Fruit fly (Drosophila melanogaster) whole organism, embryonic: ENCODE results near the gene mAcon1.

ENCODE experiments used
- CG10959 ChIP-seq: fragments of 200-800 bp; sonication (Bioruptor generic); IDR thresholded peaks from 2 replicates; pipeline ENCODE4 v1.3.6; 2022; ENCODE audit warnings: missing biosample characterization, missing genetic modification characterization
- CG11504 ChIP-seq: fragments of 200-800 bp; sonication (Bioruptor generic); optimal IDR thresholded peaks from 3 replicates; lab custom pipeline; 2019; ENCODE audit warnings: missing biosample characterization, mild to moderate bottlenecking, missing genetic modification characterization, moderate library complexity
- CG12942 ChIP-seq: fragments of 200-800 bp; sonication (Bioruptor generic); optimal IDR thresholded peaks from 3 replicates; lab custom pipeline; 2016; ENCODE audit warnings: missing biosample characterization, missing genetic modification characterization
- CG14441 ChIP-seq: fragments of 200-800 bp; sonication (Bioruptor generic); IDR thresholded peaks from 2 replicates; pipeline ENCODE4 v1.3.6; 2022; ENCODE audit warnings: missing biosample characterization, missing genetic modification characterization
- CG14710 ChIP-seq: fragments of 200-800 bp; sonication (Bioruptor generic); optimal IDR thresholded peaks from 3 replicates; lab custom pipeline; 2019; ENCODE audit warnings: missing biosample characterization, mild to moderate bottlenecking, missing genetic modification characterization, moderate library complexity
- CG17186 ChIP-seq: fragments of 200-800 bp; sonication (Bioruptor generic); optimal IDR thresholded peaks from 3 replicates; lab custom pipeline; 2017; ENCODE audit warnings: missing biosample characterization, missing genetic modification reagents, missing genetic modification characterization
- CG17385 ChIP-seq: fragments of 200-800 bp; sonication (Bioruptor generic); optimal IDR thresholded peaks from 3 replicates; lab custom pipeline; 2018; ENCODE audit warnings: missing biosample characterization, mild to moderate bottlenecking, missing genetic modification characterization
- CG17612 ChIP-seq: fragments of 200-800 bp; sonication (Bioruptor generic); IDR thresholded peaks from 2 replicates; pipeline ENCODE4 v1.3.6; 2022; ENCODE audit warnings: missing biosample characterization, missing genetic modification characterization
- CG30020 ChIP-seq: fragments of 200-800 bp; optimal IDR thresholded peaks from 2 replicates; lab custom pipeline; 2019; ENCODE audit warnings: missing biosample characterization, mild to moderate bottlenecking, missing genetic modification characterization, moderate library complexity
- CG30431 ChIP-seq: fragments of 200-800 bp; sonication (Bioruptor generic); optimal IDR thresholded peaks from 2 replicates; lab custom pipeline; 2017; ENCODE audit warnings: missing biosample characterization, missing genetic modification characterization
- CG34422 ChIP-seq: fragments of 200-800 bp; sonication (Bioruptor generic); IDR thresholded peaks from 3 replicates; pipeline ENCODE4 v1.3.6; 2022; ENCODE audit warnings: missing biosample characterization, missing genetic modification characterization
- CG3838 ChIP-seq: fragments of 200-800 bp; sonication (Bioruptor generic); optimal IDR thresholded peaks from 3 replicates; lab custom pipeline; 2016; ENCODE audit warnings: missing biosample characterization, missing genetic modification characterization
- CG3995 ChIP-seq: fragments of 200-800 bp; sonication (Bioruptor generic); optimal IDR thresholded peaks from 3 replicates; lab custom pipeline; 2016; ENCODE audit warnings: missing biosample characterization, missing genetic modification characterization
- CG6254 ChIP-seq: fragments of 200-800 bp; sonication (Bioruptor generic); optimal IDR thresholded peaks from 3 replicates; lab custom pipeline; 2017; ENCODE audit warnings: mild to moderate bottlenecking, missing biosample characterization, missing genetic modification reagents, missing genetic modification characterization
- CG7556 ChIP-seq: fragments of 200-800 bp; sonication (Bioruptor generic); optimal IDR thresholded peaks from 2 replicates; lab custom pipeline; 2017; ENCODE audit warnings: missing biosample characterization, mild to moderate bottlenecking, missing genetic modification characterization
- CG7963 ChIP-seq: fragments of 200-800 bp; sonication (Bioruptor generic); IDR thresholded peaks from 3 replicates; pipeline ENCODE4 v1.3.6; 2022; ENCODE audit warnings: missing biosample characterization, missing genetic modification characterization; ENCODE audit not compliant: partially characterized antibody
- CG8478 ChIP-seq: fragments of >200 bp; optimal IDR thresholded peaks from 2 replicates; lab custom pipeline; 2018
- CG8765 ChIP-seq: fragments of 200-800 bp; sonication (Bioruptor generic); IDR thresholded peaks from 2 replicates; pipeline ENCODE4 v1.3.6; 2022; ENCODE audit warnings: missing biosample characterization, missing genetic modification characterization
- CG9817 ChIP-seq: fragments of 200-800 bp; sonication (Bioruptor generic); optimal IDR thresholded peaks from 2 replicates; lab custom pipeline; 2018; ENCODE audit warnings: missing biosample characterization, mild to moderate bottlenecking, missing genetic modification characterization, moderate library complexity
- CHES-1-like ChIP-seq: fragments of 200-800 bp; sonication (Bioruptor generic); optimal IDR thresholded peaks from 2 replicates; lab custom pipeline; 2016; ENCODE audit warnings: missing biosample characterization, missing genetic modification characterization
- CoRest ChIP-seq: fragments of 200-800 bp; sonication (Bioruptor generic); optimal IDR thresholded peaks from 3 replicates; lab custom pipeline; 2018; ENCODE audit warnings: missing biosample characterization, mild to moderate bottlenecking, missing genetic modification characterization, moderate library complexity
- Fer2 ChIP-seq: fragments of 200-800 bp; sonication (Bioruptor generic); optimal IDR thresholded peaks from 2 replicates; lab custom pipeline; 2018; ENCODE audit warnings: missing biosample characterization, mild to moderate bottlenecking, missing genetic modification characterization, moderate library complexity
- HmgD ChIP-seq: fragments of 200-800 bp; sonication (Bioruptor generic); optimal IDR thresholded peaks from 3 replicates; lab custom pipeline; 2016; ENCODE audit warnings: missing biosample characterization, missing genetic modification characterization
- Lhr ChIP-seq: fragments of 200-800 bp; sonication (Bioruptor generic); optimal IDR thresholded peaks from 3 replicates; lab custom pipeline; 2017; ENCODE audit warnings: mild to moderate bottlenecking, missing biosample characterization, missing genetic modification reagents, missing genetic modification characterization
- MBD-R2 ChIP-seq: fragments of 200-800 bp; sonication (Bioruptor generic); IDR thresholded peaks from 2 replicates; pipeline ENCODE4 v1.3.6; 2022; ENCODE audit warnings: missing biosample characterization, missing genetic modification characterization
- MTF-1 ChIP-seq: fragments of 200-800 bp; sonication (Bioruptor generic); optimal IDR thresholded peaks from 2 replicates; lab custom pipeline; 2018; ENCODE audit warnings: missing biosample characterization, mild to moderate bottlenecking, missing genetic modification characterization, borderline replicate concordance
- Neu2 ChIP-seq: fragments of 200-800 bp; sonication (Bioruptor generic); optimal IDR thresholded peaks from 3 replicates; lab custom pipeline; 2016; ENCODE audit warnings: missing biosample characterization, missing genetic modification characterization, borderline replicate concordance
- Oli ChIP-seq: fragments of 200-800 bp; sonication (Bioruptor generic); optimal IDR thresholded peaks from 2 replicates; lab custom pipeline; 2018; ENCODE audit warnings: missing biosample characterization, mild to moderate bottlenecking, missing genetic modification characterization, moderate library complexity
- Sin3A ChIP-seq: fragments of >200 bp; optimal IDR thresholded peaks from 2 replicates; lab custom pipeline; 2018
- Sox102F ChIP-seq: fragments of 200-800 bp; sonication (Bioruptor generic); optimal IDR thresholded peaks from 2 replicates; lab custom pipeline; 2018; ENCODE audit warnings: missing biosample characterization, mild to moderate bottlenecking, missing genetic modification characterization, moderate library complexity
- Spps ChIP-seq: fragments of 200-800 bp; sonication (Bioruptor generic); optimal IDR thresholded peaks from 2 replicates; lab custom pipeline; 2018; ENCODE audit warnings: missing biosample characterization, mild to moderate bottlenecking, missing genetic modification characterization
- Tbp ChIP-seq: fragments of >200 bp; optimal IDR thresholded peaks from 2 replicates; lab custom pipeline; 2018; ENCODE audit warnings: missing biosample characterization, missing genetic modification characterization
- abd-A ChIP-seq: fragments of 200-800 bp; sonication (Bioruptor generic); optimal IDR thresholded peaks from 3 replicates; lab custom pipeline; 2019; ENCODE audit warnings: missing biosample characterization, mild to moderate bottlenecking, missing genetic modification characterization, moderate library complexity
- az2 ChIP-seq: fragments of 200-800 bp; sonication (Bioruptor generic); optimal IDR thresholded peaks from 3 replicates; lab custom pipeline; 2016; ENCODE audit warnings: missing biosample characterization, missing genetic modification characterization
- chm ChIP-seq: fragments of 200-800 bp; sonication (Bioruptor generic); IDR thresholded peaks from 2 replicates; pipeline ENCODE4 v1.3.6; 2022; ENCODE audit warnings: missing biosample characterization, missing genetic modification characterization
- crol ChIP-seq: fragments of 200-800 bp; sonication (Bioruptor generic); IDR thresholded peaks from 2 replicates; pipeline ENCODE4 v1.3.6; 2022; ENCODE audit warnings: missing biosample characterization, missing genetic modification characterization
- cwo ChIP-seq: fragments of 200-800 bp; sonication (Bioruptor generic); optimal IDR thresholded peaks from 3 replicates; lab custom pipeline; 2017; ENCODE audit warnings: missing biosample characterization, missing genetic modification characterization, mild to moderate bottlenecking, moderate library complexity, missing genetic modification reagents
- dmrt99B ChIP-seq: fragments of 200-800 bp; sonication (Bioruptor generic); optimal IDR thresholded peaks from 2 replicates; lab custom pipeline; 2018; ENCODE audit warnings: missing biosample characterization, mild to moderate bottlenecking, missing genetic modification characterization, moderate library complexity
- dysf ChIP-seq: fragments of 200-800 bp; sonication (Bioruptor generic); IDR thresholded peaks from 3 replicates; pipeline ENCODE4 v1.3.6; 2022; ENCODE audit warnings: missing biosample characterization, missing genetic modification characterization
- ftz-f1 ChIP-seq: fragments of 200-800 bp; sonication (Bioruptor generic); optimal IDR thresholded peaks from 2 replicates; lab custom pipeline; 2016; ENCODE audit warnings: missing biosample characterization, missing genetic modification characterization
- fu2 ChIP-seq: fragments of 200-800 bp; sonication (Bioruptor generic); optimal IDR thresholded peaks from 2 replicates; lab custom pipeline; 2016; ENCODE audit warnings: missing biosample characterization, missing genetic modification characterization
- gro ChIP-seq: fragments of 200-800 bp; sonication (Bioruptor generic); optimal IDR thresholded peaks from 2 replicates; lab custom pipeline; 2016; ENCODE audit warnings: missing biosample characterization, missing genetic modification characterization
- gsb ChIP-seq: fragments of 200-800 bp; sonication (Bioruptor generic); IDR thresholded peaks from 2 replicates; pipeline ENCODE4 v1.3.6; 2022; ENCODE audit warnings: missing biosample characterization, missing genetic modification characterization
- gt ChIP-seq: fragments of 200-800 bp; sonication (Bioruptor generic); IDR thresholded peaks from 2 replicates; pipeline ENCODE4 v1.3.6; 2022; ENCODE audit warnings: missing biosample characterization, missing genetic modification characterization
- phol ChIP-seq: fragments of 200-800 bp; sonication (Bioruptor generic); optimal IDR thresholded peaks from 3 replicates; lab custom pipeline; 2018; ENCODE audit warnings: missing biosample characterization, mild to moderate bottlenecking, missing genetic modification characterization, moderate library complexity
- pita ChIP-seq: fragments of 200-800 bp; sonication (Bioruptor generic); optimal IDR thresholded peaks from 2 replicates; lab custom pipeline; 2017; ENCODE audit warnings: missing biosample characterization, mild to moderate bottlenecking, missing genetic modification characterization
- psq ChIP-seq: fragments of 200-800 bp; sonication (Bioruptor generic); optimal IDR thresholded peaks from 2 replicates; lab custom pipeline; 2017; ENCODE audit warnings: missing biosample characterization, missing genetic modification characterization
- ro ChIP-seq: fragments of 200-800 bp; sonication (Bioruptor generic); IDR thresholded peaks from 2 replicates; pipeline ENCODE4 v1.3.6; 2022; ENCODE audit warnings: missing biosample characterization, missing genetic modification characterization
- salm ChIP-seq: fragments of 200-800 bp; sonication (Bioruptor generic); optimal IDR thresholded peaks from 2 replicates; lab custom pipeline; 2018; ENCODE audit warnings: missing biosample characterization, mild to moderate bottlenecking, missing genetic modification characterization
- schlank ChIP-seq: fragments of 200-800 bp; sonication (Bioruptor generic); optimal IDR thresholded peaks from 2 replicates; lab custom pipeline; 2018; ENCODE audit warnings: missing biosample characterization, mild to moderate bottlenecking, missing genetic modification characterization
- scrt ChIP-seq: fragments of 200-800 bp; sonication (Bioruptor generic); optimal IDR thresholded peaks from 2 replicates; lab custom pipeline; 2018; ENCODE audit warnings: missing biosample characterization, mild to moderate bottlenecking, missing genetic modification characterization, moderate library complexity
- wor ChIP-seq: fragments of 200-800 bp; sonication (Bioruptor generic); IDR thresholded peaks from 2 replicates; pipeline ENCODE4 v1.3.6; 2022; ENCODE audit warnings: missing biosample characterization, missing genetic modification characterization
- zfh2 ChIP-seq: fragments of 200-800 bp; sonication (Bioruptor generic); optimal IDR thresholded peaks from 2 replicates; lab custom pipeline; 2016; ENCODE audit warnings: missing biosample characterization, missing genetic modification characterization

Gene mAcon1

dm6 chr2L:21166422-21166821 is 1.9 kb upstream of the mAcon1 start:
- TF ChIP-seq HmgD (GFP tag; lab: Kevin White, UChicago) (no peak), dmrt99B (no peak), crol (GFP tag; lab: Robert Waterston, UW) (no peak), CG6254 (GFP tag; lab: Kevin White, UChicago) (no peak), Sin3A (lab: Kevin White, UChicago) (peak; percentile 23), CG34422 (peak; percentile 36; the same call in 1 of the 3 replicates), CHES-1-like (peak; percentile 25), Neu2 (no peak), phol (peak; percentile 10), fu2 (GFP tag; lab: Kevin White, UChicago) (no peak), wor (GFP tag; lab: Robert Waterston, UW) (no peak), CG10959 (GFP tag; lab: Robert Waterston, UW) (no peak), schlank (tag; lab: Kevin White, UChicago) (no peak), gsb (no peak), CG30431 (GFP tag; lab: Kevin White, UChicago) (no peak), CG14710 (tag; lab: Kevin White, UChicago) (peak; percentile 8), CG3995 (no peak), Oli (tag; lab: Kevin White, UChicago) (no peak), dysf (GFP tag; lab: Robert Waterston, UW) (no peak), CG9817 (tag; lab: Kevin White, UChicago) (no peak), az2 (GFP tag; lab: Kevin White, UChicago) (no peak), zfh2 (GFP tag; lab: Kevin White, UChicago) (peak; percentile 31), Fer2 (tag; lab: Kevin White, UChicago) (no peak), MTF-1 (GFP tag; lab: Kevin White, UChicago) (no peak), CG8478 (lab: Kevin White, UChicago) (no peak), cwo (GFP tag; lab: Kevin White, UChicago) (no peak), scrt (GFP tag; lab: Kevin White, UChicago) (no peak), Sox102F (GFP tag; lab: Kevin White, UChicago) (no peak), MBD-R2 (GFP tag; lab: Robert Waterston, UW) (peak; percentile 80), Lhr (GFP tag; lab: Kevin White, UChicago) (no peak), pita (GFP tag; lab: Kevin White, UChicago) (no peak), CG17186 (no peak), abd-A (tag; lab: Kevin White, UChicago) (no peak), CoRest (peak; percentile 22), CG30020 (tag; lab: Kevin White, UChicago) (no peak), CG8765 (GFP tag; lab: Robert Waterston, UW) (no peak), CG7963 (GFP tag; lab: Robert Waterston, UW) (no peak), ftz-f1 (GFP tag; lab: Kevin White, UChicago) (no peak), CG14441 (GFP tag; lab: Robert Waterston, UW) (no peak), CG7556 (GFP tag; lab: Kevin White, UChicago) (no peak), gro (GFP tag; lab: Kevin White, UChicago) (peak; percentile 41), CG17385 (GFP tag; lab: Kevin White, UChicago) (peak; percentile 1), CG12942 (GFP tag; lab: Kevin White, UChicago) (no peak), Spps (tag; lab: Kevin White, UChicago) (no peak), gt (no peak), Tbp (GFP tag; lab: Kevin White, UChicago) (no peak), chm (GFP tag; lab: Robert Waterston, UW) (no peak), salm (tag; lab: Kevin White, UChicago) (no peak), CG11504 (tag; lab: Kevin White, UChicago) (no peak), psq (GFP tag; lab: Kevin White, UChicago) (no peak), CG3838 (GFP tag; lab: Kevin White, UChicago) (no peak), CG17612 (GFP tag; lab: Robert Waterston, UW) (no peak), ro (no peak)
